Worm (Caenorhabditis elegans): ENCODE measurements around the gene col-166.
A peak's percentile ranks its signal among the peaks of the same experiment; 100 is the strongest.

col-166 gene

DNA sequence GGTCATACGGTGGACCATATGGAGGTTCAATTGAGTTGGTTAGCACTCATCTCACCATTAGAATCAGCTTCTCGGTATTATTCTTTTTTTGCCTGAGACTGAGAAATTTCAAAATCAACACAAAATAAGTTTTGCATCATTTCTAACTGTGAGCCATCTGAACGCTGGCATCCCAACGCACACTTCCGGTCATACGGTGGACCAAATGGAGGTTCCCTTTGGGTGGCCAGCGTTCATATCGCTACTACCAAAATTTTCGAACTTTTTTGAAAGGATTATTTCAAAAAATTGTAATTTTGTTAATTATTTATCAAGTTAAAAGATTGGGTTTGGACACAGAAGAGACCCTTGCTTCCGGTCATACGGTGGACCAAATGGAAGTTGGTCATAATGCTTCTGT is 27.1 kb upstream of the col-166 start:
- TF ChIP-seq nhr-76 (tag; optimal IDR thresholded peaks at IDR 0.05) (no peak), elt-1 (tag; optimal IDR thresholded peaks at IDR 0.05; ENCODE audit: borderline replicate concordance, insufficient read depth) (no peak), flh-1 (GFP tag; optimal IDR thresholded peaks at IDR 0.05) (no peak), mab-5 (tag; optimal IDR thresholded peaks at IDR 0.05) (no peak), nhr-28 (tag; optimal IDR thresholded peaks at IDR 0.05) (no peak), ces-1 (GFP tag; optimal IDR thresholded peaks at IDR 0.05) (no peak)

DNA sequence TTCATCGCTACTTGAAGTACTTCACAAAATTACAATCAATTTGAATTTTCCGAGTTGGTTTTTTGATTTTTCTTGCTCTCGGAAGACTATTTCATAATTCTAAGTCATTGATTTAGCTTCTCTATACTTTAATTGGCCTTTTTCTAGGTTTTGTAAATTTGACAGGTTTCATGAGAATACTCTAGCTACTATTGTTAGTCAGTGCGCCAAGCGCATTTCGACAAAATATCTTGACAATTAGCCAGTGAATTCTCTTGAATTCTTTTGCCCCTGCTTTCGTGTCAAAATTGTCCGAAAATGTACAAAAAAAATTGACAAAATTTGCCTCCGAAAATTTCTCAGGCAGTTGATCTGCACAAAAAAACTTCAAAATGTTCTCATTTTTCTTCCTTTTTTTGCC is 26.7 kb upstream of the col-166 start:
- TF ChIP-seq elt-1 (tag; optimal IDR thresholded peaks at IDR 0.05; ENCODE audit: borderline replicate concordance, insufficient read depth) (no peak), lsy-2 (tag; optimal IDR thresholded peaks at IDR 0.05) (no peak), flh-1 (GFP tag; optimal IDR thresholded peaks at IDR 0.05) (no peak), nhr-76 (tag; optimal IDR thresholded peaks at IDR 0.05) (no peak), nhr-28 (tag; optimal IDR thresholded peaks at IDR 0.05) (no peak), ham-2 (GFP tag; optimal IDR thresholded peaks at IDR 0.05) (no peak), ceh-43 (GFP tag; optimal IDR thresholded peaks at IDR 0.05) (no peak), blmp-1 (tag; optimal IDR thresholded peaks at IDR 0.05) (no peak), hlh-1 (tag; optimal IDR thresholded peaks at IDR 0.05) (no peak), nhr-237 (tag; optimal IDR thresholded peaks at IDR 0.05) (no peak), mab-5 (tag; optimal IDR thresholded peaks at IDR 0.05) (no peak), zip-8 (tag; optimal IDR thresholded peaks at IDR 0.05) (no peak)

DNA sequence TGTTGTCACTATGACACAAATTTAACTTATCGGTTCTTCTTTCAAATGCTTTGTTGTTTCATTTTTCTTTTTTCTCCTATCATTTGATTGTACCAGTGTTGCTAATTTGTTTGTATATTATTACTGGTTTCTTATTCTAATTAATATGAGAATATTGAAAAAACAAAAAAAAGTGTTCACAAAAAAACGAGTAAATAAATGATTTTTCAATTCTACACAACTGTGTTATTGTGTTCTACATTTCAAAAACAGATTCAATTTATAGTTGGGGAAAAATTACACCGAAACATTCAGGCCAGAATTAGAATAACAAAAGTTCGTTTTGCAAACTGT is 26.3 kb upstream of the col-166 start:
- TF ChIP-seq pha-4 (tag; optimal IDR thresholded peaks at IDR 0.05) (no peak), lsy-2 (tag; optimal IDR thresholded peaks at IDR 0.05) (no peak), cnd-1 (tag; optimal IDR thresholded peaks at IDR 0.05) (no peak), mab-5 (tag; optimal IDR thresholded peaks at IDR 0.05) (no peak), M03D4.4 (tag; optimal IDR thresholded peaks at IDR 0.05) (no peak), ceh-43 (GFP tag; optimal IDR thresholded peaks at IDR 0.05) (no peak), unc-120 (tag; optimal IDR thresholded peaks at IDR 0.05; ENCODE audit: poor library complexity, severe bottlenecking) (no peak), elt-1 (tag; optimal IDR thresholded peaks at IDR 0.05; ENCODE audit: borderline replicate concordance, insufficient read depth) (no peak), bed-3 (GFP tag; optimal IDR thresholded peaks at IDR 0.05) (no peak), nhr-12 (tag; optimal IDR thresholded peaks at IDR 0.05) (no peak), nhr-28 (tag; optimal IDR thresholded peaks at IDR 0.05) (no peak), snpc-4 (tag; optimal IDR thresholded peaks at IDR 0.05) (no peak), flh-1 (GFP tag; optimal IDR thresholded peaks at IDR 0.05) (no peak), unc-62 (GFP tag; optimal IDR thresholded peaks at IDR 0.05) (no peak)

DNA sequence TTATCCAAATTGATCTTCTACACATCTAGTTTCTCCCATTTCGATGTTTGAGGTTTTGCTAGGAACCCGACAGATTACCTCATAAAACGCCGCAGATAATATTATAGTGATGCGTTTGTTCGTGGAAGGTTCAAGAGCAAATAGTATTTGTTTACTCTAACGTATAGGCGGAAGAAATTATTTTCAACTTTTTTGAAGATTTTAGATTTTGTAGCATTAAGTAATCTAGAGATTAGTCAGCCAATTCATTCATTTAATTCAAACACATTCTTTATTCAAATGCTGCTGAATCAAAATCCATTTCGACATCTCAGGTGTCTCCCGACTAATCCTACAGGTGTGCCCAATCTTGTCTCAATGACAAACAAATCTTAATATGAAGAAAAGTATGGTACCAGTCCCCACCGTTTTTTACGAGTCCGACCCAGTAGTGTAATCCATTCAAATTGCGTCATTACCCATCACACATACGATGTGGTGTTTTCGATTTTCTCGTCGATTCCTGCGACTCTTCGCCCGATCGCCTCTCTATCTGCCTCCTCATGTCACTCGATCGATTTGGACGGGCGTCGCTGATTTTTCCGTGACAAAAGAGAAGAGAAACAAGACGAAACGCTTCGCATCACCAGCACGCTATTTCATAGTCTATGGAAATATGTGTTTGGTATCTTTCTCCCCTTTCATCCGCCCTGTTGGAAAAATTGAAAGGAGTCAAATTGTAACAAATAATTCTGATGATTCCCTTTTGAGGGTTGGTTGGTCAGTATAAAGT is 25.7 kb upstream of the col-166 start:
- TF ChIP-seq flh-1 (GFP tag; optimal IDR thresholded peaks at IDR 0.05) (no peak), cnd-1 (tag; optimal IDR thresholded peaks at IDR 0.05) (peak; percentile 12), tbx-8 (GFP tag; optimal IDR thresholded peaks at IDR 0.05) (no peak), mep-1 (tag; optimal IDR thresholded peaks at IDR 0.05) (no peak), bed-3 (GFP tag; optimal IDR thresholded peaks at IDR 0.05) (no peak), ham-2 (GFP tag; optimal IDR thresholded peaks at IDR 0.05) (peak; percentile 24), blmp-1 (tag; optimal IDR thresholded peaks at IDR 0.05) (no peak), snpc-4 (tag; optimal IDR thresholded peaks at IDR 0.05) (no peak), lin-32 (GFP tag; optimal IDR thresholded peaks at IDR 0.05) (no peak), nhr-12 (tag; optimal IDR thresholded peaks at IDR 0.05) (no peak), elt-3 (tag; optimal IDR thresholded peaks at IDR 0.05) (no peak), nhr-76 (tag; optimal IDR thresholded peaks at IDR 0.05) (no peak), nhr-237 (tag; optimal IDR thresholded peaks at IDR 0.05) (no peak), ceh-39 (tag; optimal IDR thresholded peaks at IDR 0.05) (no peak), mab-5 (tag; optimal IDR thresholded peaks at IDR 0.05) (no peak), hlh-1 (tag; optimal IDR thresholded peaks at IDR 0.05) (peak; percentile 28), sptf-1 (tag; optimal IDR thresholded peaks at IDR 0.05) (no peak), unc-120 (tag; optimal IDR thresholded peaks at IDR 0.05; ENCODE audit: poor library complexity, severe bottlenecking) (peak; percentile 45), nhr-2 (tag; optimal IDR thresholded peaks at IDR 0.05) (no peak), lin-13 (tag; optimal IDR thresholded peaks at IDR 0.05) (no peak), ceh-83 (GFP tag; optimal IDR thresholded peaks at IDR 0.05) (peak; percentile 45), nhr-28 (tag; optimal IDR thresholded peaks at IDR 0.05) (no peak), unc-62 (GFP tag; optimal IDR thresholded peaks at IDR 0.05) (peak; percentile 86), ztf-11 (tag; optimal IDR thresholded peaks at IDR 0.05) (no peak), elt-1 (tag; optimal IDR thresholded peaks at IDR 0.05; ENCODE audit: borderline replicate concordance, insufficient read depth) (no peak), pha-4 (tag; optimal IDR thresholded peaks at IDR 0.05) (no peak), lsy-2 (tag; optimal IDR thresholded peaks at IDR 0.05) (peak; percentile 21), unc-39 (tag; optimal IDR thresholded peaks at IDR 0.05) (no peak), sem-2 (GFP tag; optimal IDR thresholded peaks at IDR 0.05) (no peak), ceh-43 (GFP tag; optimal IDR thresholded peaks at IDR 0.05) (no peak), M03D4.4 (tag; optimal IDR thresholded peaks at IDR 0.05) (no peak), ces-1 (GFP tag; optimal IDR thresholded peaks at IDR 0.05) (no peak), drap-1 (GFP tag; optimal IDR thresholded peaks at IDR 0.05) (no peak), mls-2 (tag; optimal IDR thresholded peaks at IDR 0.05) (peak; percentile 8), zip-8 (tag; optimal IDR thresholded peaks at IDR 0.05) (peak; percentile 75)

All from whole organism, mixed stage, embryonic.